Fruit fly (Drosophila melanogaster) whole organism, prepupa: ENCODE results near the gene CG14270.
A peak's percentile ranks its signal among the peaks of the same experiment; 100 is the strongest.

Experiments used
- CG10631 ChIP-seq: fragments of 200-800 bp; sonication (Bioruptor generic); optimal IDR thresholded peaks from 2 replicates; lab custom pipeline; 2016; ENCODE audit warnings: missing biosample characterization, missing genetic modification characterization
- CG11762 ChIP-seq: fragments of 200-800 bp; sonication (Bioruptor generic); optimal IDR thresholded peaks from 3 replicates; lab custom pipeline; 2016; ENCODE audit warnings: missing biosample characterization, missing genetic modification characterization; ENCODE audit not compliant: insufficient read depth
- CG11902 ChIP-seq: fragments of 200-800 bp; sonication (Bioruptor generic); optimal IDR thresholded peaks from 3 replicates; lab custom pipeline; 2016; ENCODE audit warnings: missing biosample characterization, missing genetic modification characterization
- CG15336 ChIP-seq: fragments of 200-800 bp; sonication (Bioruptor generic); IDR thresholded peaks from 2 replicates; pipeline ENCODE4 v1.3.6; 2022; ENCODE audit warnings: missing biosample characterization, missing genetic modification characterization
- CG3032 ChIP-seq: fragments of 200-800 bp; optimal IDR thresholded peaks from 2 replicates; lab custom pipeline; 2019; ENCODE audit warnings: missing biosample characterization, mild to moderate bottlenecking, missing genetic modification characterization, moderate library complexity
- CG31627 ChIP-seq: fragments of 200-800 bp; sonication (Bioruptor generic); optimal IDR thresholded peaks from 3 replicates; lab custom pipeline; 2016; ENCODE audit warnings: missing biosample characterization, missing genetic modification characterization
- CG32006 ChIP-seq: fragments of 200-800 bp; sonication (Bioruptor generic); optimal IDR thresholded peaks from 3 replicates; lab custom pipeline; 2017; ENCODE audit warnings: missing biosample characterization, mild to moderate bottlenecking, missing genetic modification characterization
- CG34406 ChIP-seq: fragments of 200-800 bp; sonication (Bioruptor generic); optimal IDR thresholded peaks from 3 replicates; lab custom pipeline; 2016; ENCODE audit warnings: missing biosample characterization, missing genetic modification characterization
- CG3919 ChIP-seq: fragments of 200-800 bp; sonication (Bioruptor generic); optimal IDR thresholded peaks from 3 replicates; lab custom pipeline; 2016; ENCODE audit warnings: missing biosample characterization, missing genetic modification characterization
- CG4318 ChIP-seq: fragments of 200-800 bp; sonication (Bioruptor generic); optimal IDR thresholded peaks from 3 replicates; lab custom pipeline; 2017; ENCODE audit warnings: missing biosample characterization, mild to moderate bottlenecking, missing genetic modification characterization
- CG6163 ChIP-seq: fragments of 200-800 bp; sonication (Bioruptor generic); IDR thresholded peaks from 3 replicates; pipeline ENCODE4 v1.3.6; 2022; ENCODE audit warnings: missing biosample characterization, missing genetic modification characterization
- CG6792 ChIP-seq: fragments of 200-800 bp; sonication (Bioruptor generic); optimal IDR thresholded peaks from 3 replicates; lab custom pipeline; 2016; ENCODE audit warnings: missing biosample characterization, missing genetic modification characterization
- CG6854 ChIP-seq: fragments of 200-800 bp; sonication (Bioruptor generic); optimal IDR thresholded peaks from 2 replicates; lab custom pipeline; 2017; ENCODE audit warnings: missing biosample characterization, mild to moderate bottlenecking, missing genetic modification characterization
- CG8119 ChIP-seq: fragments of 200-800 bp; sonication (Bioruptor generic); IDR thresholded peaks from 3 replicates; pipeline ENCODE4 v1.3.6; 2022; ENCODE audit warnings: missing biosample characterization, missing genetic modification characterization
- CG9139 ChIP-seq: fragments of 200-800 bp; sonication (Bioruptor generic); optimal IDR thresholded peaks from 3 replicates; lab custom pipeline; 2017; ENCODE audit warnings: missing biosample characterization, mild to moderate bottlenecking, missing genetic modification characterization
- Eip75B ChIP-seq: fragments of 200-800 bp; sonication (Bioruptor generic); optimal IDR thresholded peaks from 3 replicates; lab custom pipeline; 2016; ENCODE audit warnings: missing biosample characterization, missing genetic modification characterization
- Eip78C ChIP-seq: fragments of 200-800 bp; sonication (Bioruptor generic); peaks from one replicate; lab custom pipeline; 2016; ENCODE audit warnings: missing biosample characterization, missing genetic modification characterization
- Ets21C ChIP-seq: fragments of 200-800 bp; sonication (Bioruptor generic); optimal IDR thresholded peaks from 3 replicates; lab custom pipeline; 2016; ENCODE audit warnings: missing biosample characterization, missing genetic modification characterization
- Gug ChIP-seq: fragments of 200-800 bp; sonication (Bioruptor generic); IDR thresholded peaks from 2 replicates; pipeline ENCODE4 v1.3.6; 2022; ENCODE audit warnings: missing biosample characterization, missing genetic modification characterization
- Hr39 ChIP-seq: fragments of 200-800 bp; sonication (Bioruptor generic); optimal IDR thresholded peaks from 2 replicates; lab custom pipeline; 2016; ENCODE audit warnings: missing biosample characterization, missing genetic modification characterization
- Lpt ChIP-seq: fragments of 200-800 bp; sonication (Bioruptor generic); optimal IDR thresholded peaks from 3 replicates; lab custom pipeline; 2016; ENCODE audit warnings: missing biosample characterization, missing genetic modification characterization
- OdsH ChIP-seq: fragments of 200-800 bp; sonication (Bioruptor generic); optimal IDR thresholded peaks from 3 replicates; lab custom pipeline; 2016; ENCODE audit warnings: missing biosample characterization, missing genetic modification characterization
- achi ChIP-seq: fragments of 200-800 bp; sonication (Bioruptor generic); optimal IDR thresholded peaks from 3 replicates; lab custom pipeline; 2016; ENCODE audit warnings: missing biosample characterization, missing genetic modification characterization
- acj6 ChIP-seq: fragments of 200-800 bp; sonication (Bioruptor generic); optimal IDR thresholded peaks from 3 replicates; lab custom pipeline; 2016; ENCODE audit warnings: missing biosample characterization, missing genetic modification characterization
- cyc ChIP-seq: fragments of 200-800 bp; sonication (Bioruptor generic); optimal IDR thresholded peaks from 3 replicates; lab custom pipeline; 2016; ENCODE audit warnings: missing biosample characterization, missing genetic modification characterization
- dsx ChIP-seq: fragments of 200-800 bp; optimal IDR thresholded peaks from 3 replicates; lab custom pipeline; 2019; ENCODE audit warnings: missing biosample characterization, mild to moderate bottlenecking, missing genetic modification characterization, moderate library complexity; ENCODE audit not compliant: poor library complexity, severe bottlenecking
- esn ChIP-seq: fragments of 200-800 bp; sonication (Bioruptor generic); optimal IDR thresholded peaks from 2 replicates; lab custom pipeline; 2016; ENCODE audit warnings: missing biosample characterization, mild to moderate bottlenecking, missing genetic modification characterization, moderate library complexity
- fkh ChIP-seq: fragments of 200-800 bp; sonication (Bioruptor generic); optimal IDR thresholded peaks from 3 replicates; lab custom pipeline; 2017; ENCODE audit warnings: missing biosample characterization, mild to moderate bottlenecking, missing genetic modification characterization, moderate library complexity
- lz ChIP-seq: fragments of 200-800 bp; sonication (Bioruptor generic); optimal IDR thresholded peaks from 3 replicates; lab custom pipeline; 2016; ENCODE audit warnings: missing biosample characterization, missing genetic modification characterization
- net ChIP-seq: fragments of 200-800 bp; sonication (Bioruptor generic); optimal IDR thresholded peaks from 3 replicates; lab custom pipeline; 2016; ENCODE audit warnings: missing biosample characterization, missing genetic modification characterization
- salr ChIP-seq, 2 experiments: fragments of 200-800 bp; sonication (Bioruptor generic); optimal IDR thresholded peaks; 3 replicates each; lab custom pipeline; 2016 to 2018; ENCODE audit warnings: missing biosample characterization in 2 of 2, missing genetic modification characterization in 2 of 2, mild to moderate bottlenecking in 1 of 2
- ss ChIP-seq, 2 experiments: fragments of 200-800 bp; sonication (Bioruptor generic); optimal IDR thresholded peaks; 2 replicates in 1 of 2; 3 replicates in 1 of 2; lab custom pipeline; 2017 to 2018; ENCODE audit warnings: mild to moderate bottlenecking in 2 of 2, missing biosample characterization in 2 of 2, missing genetic modification characterization in 2 of 2, moderate library complexity in 1 of 2
- svp ChIP-seq: fragments of 200-800 bp; sonication (Bioruptor generic); peaks from one replicate; lab custom pipeline; 2016; ENCODE audit warnings: missing biosample characterization, missing genetic modification characterization
- topi ChIP-seq: fragments of 200-800 bp; sonication (Bioruptor generic); optimal IDR thresholded peaks from 3 replicates; lab custom pipeline; 2016; ENCODE audit warnings: missing biosample characterization, missing genetic modification characterization

The CG14270 gene

DNA sequence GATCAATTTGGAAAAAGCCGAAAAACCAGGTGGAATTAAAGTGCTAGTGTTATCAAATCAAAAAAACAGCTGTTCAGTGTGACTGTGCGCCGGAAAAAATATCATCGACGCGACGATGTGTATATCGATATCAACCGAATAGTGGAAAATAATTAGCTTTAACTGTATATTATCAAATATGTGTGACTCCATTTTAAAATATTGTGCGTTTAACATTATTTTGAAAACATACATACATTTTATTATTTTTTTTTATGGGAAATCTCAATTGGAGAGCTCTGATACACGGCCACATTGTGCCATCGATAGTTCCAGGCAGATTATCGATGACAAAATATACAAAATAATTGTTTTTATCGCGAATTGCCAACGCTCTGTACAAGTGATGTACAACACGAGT is at the start of gene CG14270, which contains the start of gene CG10803:
Gene CG14270, minus strand, starts transcription at position 75 of the 400 bp plus-strand sequence.
Gene CG10803, plus strand, starts transcription at position 347 of the 400 bp plus-strand sequence.
- TF ChIP-seq CG8119 (GFP tag; lab: Robert Waterston, UW): no peak
- no peak for TF ChIP-seq CG6163
- TF ChIP-seq CG6792 (GFP tag; lab: Kevin White, UChicago): no peak
- TF ChIP-seq CG3032 (tag; lab: Kevin White, UChicago): no peak
- no peak for TF ChIP-seq CG4318 (GFP tag; lab: Kevin White, UChicago)
- peak; percentile 11 for TF ChIP-seq Ets21C (GFP tag; lab: Kevin White, UChicago)
- peak; percentile 23 for TF ChIP-seq lz (GFP tag; lab: Kevin White, UChicago)
- TF ChIP-seq salr (GFP tag; optimal IDR thresholded peaks at IDR 0.05; lab: Kevin White, UChicago): no peak
- TF ChIP-seq svp (GFP tag; lab: Kevin White, UChicago): peak; percentile 78
- TF ChIP-seq CG31627: peak; percentile 11
- no peak for TF ChIP-seq dsx (GFP tag; lab: Kevin White, UChicago)
- no peak for TF ChIP-seq CG11902
- no peak for TF ChIP-seq CG9139 (GFP tag; lab: Kevin White, UChicago)
- no peak for TF ChIP-seq topi (GFP tag; lab: Kevin White, UChicago)
- TF ChIP-seq Lpt (GFP tag; lab: Kevin White, UChicago): no peak
- TF ChIP-seq Gug (GFP tag; lab: Robert Waterston, UW): no peak
- TF ChIP-seq CG10631 (GFP tag; lab: Kevin White, UChicago): peak; percentile 13
- TF ChIP-seq Eip78C (GFP tag; lab: Kevin White, UChicago): peak; percentile 32
- peak; percentile 2 for TF ChIP-seq Hr39 (GFP tag; lab: Kevin White, UChicago)
- TF ChIP-seq achi: no peak
- peak; percentile 40 for TF ChIP-seq esn (GFP tag; lab: Kevin White, UChicago)
- no peak for TF ChIP-seq CG34406
- no peak for TF ChIP-seq net (GFP tag; lab: Kevin White, UChicago)
- no peak for TF ChIP-seq CG32006 (GFP tag; lab: Kevin White, UChicago)
- TF ChIP-seq, all 60 proteins: peak for 8

DNA sequence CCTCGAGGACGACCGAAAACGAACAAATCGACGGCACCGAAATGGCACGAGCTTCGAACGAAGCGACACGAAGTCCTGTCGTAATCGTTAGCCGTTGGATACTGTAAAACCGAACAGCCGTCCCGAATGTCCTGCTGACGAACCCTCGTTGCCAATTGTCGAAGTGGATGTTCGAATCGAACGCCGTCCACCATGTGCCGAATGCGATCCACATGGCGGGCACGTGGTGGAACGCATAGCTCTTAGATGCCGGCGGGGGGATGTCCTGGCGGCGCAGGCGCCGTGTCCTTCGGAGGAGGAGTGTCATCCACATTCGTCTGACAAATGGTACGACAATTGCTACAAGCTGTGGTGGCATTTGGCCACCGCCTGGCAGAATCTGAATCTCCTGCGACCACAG is 45.5 kb upstream of the CG14270 start:
- no peak for TF ChIP-seq Eip75B (GFP tag; lab: Kevin White, UChicago)
- TF ChIP-seq CG9139 (GFP tag; lab: Kevin White, UChicago): no peak
- no peak for TF ChIP-seq CG11762
- TF ChIP-seq acj6 (GFP tag; lab: Kevin White, UChicago): no peak
- TF ChIP-seq fkh: no peak

DNA sequence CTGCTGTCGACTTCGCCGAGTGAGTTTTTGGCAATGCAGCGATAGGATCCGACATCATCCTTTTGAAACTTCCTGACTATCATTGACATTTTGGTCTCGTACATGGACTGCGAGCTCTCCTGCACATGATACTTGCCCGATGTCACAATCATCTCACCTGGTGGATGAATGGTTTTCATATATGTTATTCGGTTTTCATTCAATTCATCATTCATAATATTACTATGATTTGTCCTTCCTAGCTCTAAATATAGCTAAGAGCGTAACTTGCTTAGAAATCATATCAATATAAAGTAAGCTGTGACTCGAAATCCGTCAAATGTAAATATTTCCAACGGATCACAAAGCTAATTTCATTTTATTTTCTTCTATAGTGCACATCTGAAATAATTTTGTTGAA is 28.8 kb upstream of the CG14270 start, which contains the start of gene CG13021:
Gene CG13021, plus strand, starts transcription at position 301 of the 400 bp plus-strand sequence.
- no peak for TF ChIP-seq CG34406
- TF ChIP-seq CG8119 (GFP tag; lab: Robert Waterston, UW): no peak
- no peak for TF ChIP-seq CG3919 (GFP tag; lab: Kevin White, UChicago)

DNA sequence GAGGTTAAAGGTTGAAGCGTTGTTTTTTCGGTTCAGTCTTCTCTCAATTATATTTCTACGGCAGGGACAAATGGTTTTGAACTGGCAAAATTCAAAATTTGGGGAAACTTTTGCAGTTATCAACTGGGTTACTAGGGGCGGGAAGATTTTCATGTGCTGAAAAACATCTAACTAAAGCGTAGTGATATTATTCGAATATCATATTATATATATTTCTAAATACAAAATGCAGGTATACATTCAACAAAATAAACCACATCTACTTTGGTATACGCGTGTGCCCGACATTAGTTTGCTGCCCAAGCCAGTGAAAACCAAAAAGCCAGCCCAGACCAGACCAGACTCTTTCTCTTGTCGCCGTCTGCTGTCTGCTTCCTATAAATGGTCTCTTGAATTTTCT is 19.6 kb upstream of the CG14270 start, which contains the start of gene Gas8:
Gene Gas8, minus strand, starts transcription at position 101 of the 400 bp plus-strand sequence.
- TF ChIP-seq CG6854 (GFP tag; lab: Kevin White, UChicago): no peak
- no peak for TF ChIP-seq ss (GFP tag; optimal IDR thresholded peaks at IDR 0.05; lab: Kevin White, UChicago)

DNA sequence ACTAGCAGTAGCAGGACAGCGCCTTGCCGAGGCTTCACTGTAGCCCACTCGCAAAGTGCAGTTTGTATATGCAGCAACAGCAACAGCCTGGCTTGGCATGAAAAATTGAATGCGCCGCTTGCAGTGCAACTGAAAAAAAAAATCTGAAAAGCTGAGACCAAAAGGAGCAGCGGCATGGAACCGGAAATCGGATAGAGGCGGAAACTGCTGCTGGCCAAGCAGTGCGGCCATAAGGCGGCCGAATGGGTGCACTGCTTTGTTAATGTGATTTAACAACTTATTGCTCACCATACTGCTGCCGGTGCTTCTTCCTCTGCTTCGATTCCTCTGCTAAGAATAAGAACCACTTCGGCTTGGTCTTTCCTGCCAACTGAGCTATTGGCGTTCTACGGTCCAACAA is 19.1 kb upstream of the CG14270 start:
- TF ChIP-seq OdsH (GFP tag; lab: Kevin White, UChicago): peak; percentile 22
- TF ChIP-seq CG15336: 0 out of 2 replicates have a peak, but pooled peaks have one; percentile 3
- TF ChIP-seq cyc: no peak
